Fruit fly (Drosophila melanogaster) ovary, adult (tissue): Measurements from ENCODE around the gene laf.

Source experiments
- CG17801 ChIP-seq: fragments of 200-800 bp; optimal IDR thresholded peaks from 2 replicates; lab custom pipeline; 2019; ENCODE audit warnings: missing biosample characterization, mild to moderate bottlenecking, missing genetic modification characterization, moderate library complexity; ENCODE audit not compliant: partially characterized antibody

Gene laf

DNA sequence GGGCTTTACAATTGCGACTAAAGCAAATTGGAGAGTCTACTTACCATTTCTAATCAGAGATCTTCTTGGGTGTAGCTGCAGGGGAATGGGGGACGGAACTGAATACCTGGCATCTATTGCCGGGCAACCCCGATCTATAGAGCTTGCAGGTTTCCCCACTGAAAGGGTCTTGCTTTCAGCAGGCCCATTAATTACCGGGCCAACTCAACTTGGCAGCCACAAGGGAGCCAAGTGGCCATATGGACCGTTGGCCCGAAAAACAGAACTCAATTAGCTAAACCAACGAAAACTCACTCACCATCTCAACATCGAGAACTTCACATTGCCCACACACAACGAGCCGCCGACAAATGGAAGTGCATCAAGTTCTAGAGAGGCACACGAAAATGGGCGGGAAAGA is at the start of gene laf:
laf (minus strand) TSS at position 101 of the 400 bp plus-strand sequence.
- TF ChIP-seq CG17801 (GFP tag; lab: Kevin White, UChicago), result no peak

dm6 chr3R:4914439-4914880 is 36.1 kb upstream of the laf start:
- no peak for TF ChIP-seq CG17801 (GFP tag; lab: Kevin White, UChicago)

DNA sequence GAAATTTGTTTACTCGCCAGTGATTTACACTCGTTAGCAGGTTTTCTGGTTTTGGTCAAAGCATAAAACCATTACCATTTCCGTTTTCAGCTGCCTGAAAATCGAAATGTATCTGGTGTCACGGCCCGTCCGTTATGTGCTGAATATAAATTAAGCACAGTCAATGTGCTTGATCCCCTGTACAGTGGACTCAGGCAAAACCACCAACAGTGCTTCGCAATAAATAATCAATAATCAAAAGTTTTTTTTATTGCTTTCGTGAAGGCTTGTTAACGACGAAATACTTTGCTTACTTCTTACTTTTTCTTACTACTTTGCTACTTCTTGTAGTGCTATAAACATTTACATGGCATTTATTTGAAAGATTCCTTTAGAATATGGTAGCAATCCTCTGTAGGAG is 34.8 kb upstream of the laf start:
- TF ChIP-seq CG17801 (GFP tag; lab: Kevin White, UChicago), result no peak

- peak; percentile 30 for TF ChIP-seq CG17801 (GFP tag; lab: Kevin White, UChicago)
These were observed 33.8 kb upstream of the laf start for dm6 chr3R:4912130-4912549.

DNA sequence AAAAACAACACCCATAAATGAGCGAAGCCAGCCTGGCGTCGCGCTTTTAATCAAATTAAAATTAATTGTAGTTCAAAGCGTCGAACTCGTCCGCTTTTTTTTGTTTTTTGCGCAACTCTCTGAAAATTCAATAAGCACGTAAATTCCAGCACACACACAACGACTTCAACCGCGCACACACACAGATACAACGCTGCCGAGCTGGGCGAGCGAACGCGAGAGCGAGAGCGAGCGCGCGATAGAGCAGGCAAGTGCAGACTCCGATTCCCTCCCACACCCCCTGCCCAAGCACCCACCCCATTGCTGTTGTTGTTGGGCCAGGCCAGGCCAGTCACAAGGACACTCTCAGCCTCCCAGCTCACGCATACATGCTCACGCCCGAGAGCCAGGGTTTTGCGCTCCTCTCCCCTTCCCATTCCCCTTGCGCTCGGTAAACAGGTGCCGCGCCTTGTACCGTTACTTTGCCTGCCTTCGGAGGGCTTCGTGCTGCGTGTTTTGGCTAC is 32.6 kb upstream of the laf start:
- TF ChIP-seq CG17801 (GFP tag; lab: Kevin White, UChicago), result no peak

DNA sequence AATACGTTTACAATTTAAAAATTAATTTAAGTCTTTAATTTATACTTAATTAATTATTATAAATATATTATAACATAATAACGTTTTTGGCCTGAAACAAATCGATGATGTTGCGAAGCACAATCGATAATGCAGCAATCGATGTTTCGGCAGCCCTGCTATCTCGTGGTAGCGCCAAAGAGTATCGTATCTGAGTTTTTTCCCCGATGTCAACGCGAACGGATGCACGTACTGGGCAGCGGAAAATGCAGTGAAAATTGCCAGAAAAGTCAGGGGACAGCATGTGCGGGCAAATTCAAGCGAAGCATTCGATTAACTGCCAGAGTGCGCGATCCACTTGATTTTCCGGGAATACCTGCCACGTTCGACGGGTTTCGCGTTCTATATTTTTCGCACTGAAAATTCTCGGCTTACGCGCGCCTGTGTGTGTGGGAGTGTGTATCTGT is 32.1 kb upstream of the laf start, which contains the start of gene Cdep:
Cdep (plus strand) TSS at position 188 of the 446 bp plus-strand sequence.
- TF ChIP-seq CG17801 (GFP tag; lab: Kevin White, UChicago), result peak; percentile 12

DNA sequence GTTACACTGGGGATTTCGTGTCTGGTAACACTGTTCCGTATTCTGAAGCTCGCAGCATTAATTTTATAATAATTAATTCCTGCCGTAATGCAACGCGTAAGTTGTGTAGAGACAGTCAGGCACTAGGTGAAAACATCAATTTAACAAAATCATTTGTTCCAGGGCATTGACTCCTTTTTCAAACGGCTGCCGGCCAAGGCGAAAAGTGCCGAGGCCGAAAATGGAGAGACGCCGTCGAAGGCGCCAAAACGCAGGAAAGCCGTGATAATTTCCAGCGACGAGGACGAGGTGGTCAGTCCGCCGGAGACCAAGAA is 28.3 kb upstream of the laf start:
- TF ChIP-seq CG17801 (GFP tag; lab: Kevin White, UChicago), result no peak

dm6 chr3R:4905764-4906626 is 27.7 kb upstream of the laf start, which contains the start of gene Gnf1:
Gene Gnf1, plus strand, starts transcription at chr3R:4906622.
- no peak for TF ChIP-seq CG17801 (GFP tag; lab: Kevin White, UChicago)

dm6 chr3R:4904844-4905243 is 26.5 kb upstream of the laf start:
- no peak for TF ChIP-seq CG17801 (GFP tag; lab: Kevin White, UChicago)

dm6 chr3R:4903565-4903964 is 25.2 kb upstream of the laf start:
- TF ChIP-seq CG17801 (GFP tag; lab: Kevin White, UChicago), result no peak

DNA sequence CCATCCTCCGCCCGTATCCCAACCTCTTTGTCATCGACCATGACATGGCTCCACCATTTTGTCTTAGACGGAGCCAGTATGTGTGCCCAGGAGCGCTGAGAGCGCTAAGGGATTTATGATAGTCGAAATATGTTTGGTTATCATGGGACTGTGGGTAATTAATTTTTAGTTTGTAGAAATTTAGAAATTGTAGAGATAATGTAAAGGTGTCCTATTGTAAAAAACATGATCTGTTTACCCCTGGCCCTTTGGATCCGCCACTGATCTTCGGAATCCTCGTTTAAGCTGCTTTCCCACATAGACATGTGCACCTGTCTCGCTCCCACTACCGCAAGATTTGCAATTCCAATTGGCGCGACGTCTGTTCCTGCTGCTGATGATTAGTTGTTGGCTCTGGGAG is 23.4 kb upstream of the laf start:
- no peak for TF ChIP-seq CG17801 (GFP tag; lab: Kevin White, UChicago)

DNA sequence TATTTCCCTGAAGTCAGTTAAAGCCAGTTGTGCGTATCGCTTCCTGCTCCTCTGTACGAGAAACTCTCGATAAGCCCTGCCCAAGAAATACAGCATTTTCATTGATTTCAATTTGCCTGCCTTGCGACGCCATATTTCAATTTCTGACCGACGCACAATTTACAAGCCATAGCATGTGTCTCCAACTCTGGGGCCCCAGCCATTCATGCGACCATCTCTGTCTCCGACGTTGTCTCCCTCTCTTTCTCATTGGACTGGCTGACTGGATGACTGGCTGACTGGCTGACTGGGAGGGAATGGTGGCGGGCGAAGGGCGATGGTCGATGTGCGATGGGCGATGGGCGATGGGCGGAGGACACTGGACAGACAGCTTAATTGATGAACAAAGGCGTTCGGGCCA is 22.9 kb upstream of the laf start:
- no peak for TF ChIP-seq CG17801 (GFP tag; lab: Kevin White, UChicago)

- no peak for TF ChIP-seq CG17801 (GFP tag; lab: Kevin White, UChicago)
These were observed 22.1 kb upstream of the laf start for dm6 chr3R:4900435-4900834.

dm6 chr3R:4896946-4897345 is 18.6 kb upstream of the laf start:
- no peak for TF ChIP-seq CG17801 (GFP tag; lab: Kevin White, UChicago)

DNA sequence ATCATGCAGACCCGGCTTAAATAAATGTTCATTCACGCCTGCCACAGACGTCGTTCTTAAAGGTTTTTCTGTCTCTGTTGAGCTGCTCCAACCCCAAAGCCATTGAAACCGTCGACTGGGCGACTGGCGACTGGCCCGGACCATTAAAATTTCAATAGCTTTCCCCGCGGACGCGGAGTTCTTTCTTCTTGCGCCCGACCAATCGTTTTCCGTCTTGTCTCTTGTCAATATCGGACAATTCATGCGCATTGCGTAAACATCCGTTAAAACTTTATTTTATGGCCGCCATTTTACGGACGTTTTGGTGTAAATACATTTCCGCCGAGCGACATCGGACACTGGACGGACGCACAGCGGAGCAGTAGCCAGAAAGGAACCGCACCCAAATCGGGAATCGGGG is 17.2 kb upstream of the laf start:
- TF ChIP-seq CG17801 (GFP tag; lab: Kevin White, UChicago), result no peak
